Fruit fly (Drosophila melanogaster): Measurements from ENCODE around the gene Eip75B.
A peak's percentile ranks its signal among the peaks of the same experiment; 100 is the strongest.

dm6 chr3L:18029546-18030300 lies 34.8 kb downstream of the Eip75B start:
- TF ChIP-seq CG7045 (GFP tag; optimal IDR thresholded peaks at IDR 0.05) (no peak), bab1 (GFP tag; optimal IDR thresholded peaks at IDR 0.05) (no peak), Clk (GFP tag; optimal IDR thresholded peaks at IDR 0.05) (no peak), cnc (optimal IDR thresholded peaks at IDR 0.05) (no peak), tj (GFP tag; optimal IDR thresholded peaks at IDR 0.05) (no peak), Crg-1 (GFP tag; optimal IDR thresholded peaks at IDR 0.05) (no peak), kay (GFP tag; ENCODE audit: borderline replicate concordance) (no peak), ovo (GFP tag; optimal IDR thresholded peaks at IDR 0.05) (peak; percentile 7)

Measured in whole organism, adult.